Worm (Caenorhabditis elegans) whole organism, L2 larva: Measurements from ENCODE around the gene nhr-170.

ENCODE experiments used
- C34F6.9 ChIP-seq: fragments of 150-350 bp; optimal IDR thresholded peaks from 2 replicates; lab custom pipeline; 2014; ENCODE audit warnings: missing biosample characterization, missing genetic modification characterization
- R02D3.7 ChIP-seq: fragments of 150-350 bp; optimal IDR thresholded peaks from 2 replicates; lab custom pipeline; 2014; ENCODE audit warnings: missing biosample characterization, missing genetic modification characterization
- Y55F3AM.14 ChIP-seq: fragments of 200-800 bp; sonication (Bioruptor generic); optimal IDR thresholded peaks from 2 replicates; lab custom pipeline; 2018; ENCODE audit warnings: mild to moderate bottlenecking, missing genetic modification characterization, missing compliant biosample characterization
- alr-1 ChIP-seq: fragments of 150-350 bp; optimal IDR thresholded peaks from 2 replicates; lab custom pipeline; 2014; ENCODE audit warnings: missing biosample characterization, missing genetic modification characterization
- ceh-16 ChIP-seq: fragments of 150-350 bp; optimal IDR thresholded peaks from 2 replicates; lab custom pipeline; 2014; ENCODE audit warnings: missing biosample characterization, missing genetic modification characterization
- egl-27 ChIP-seq: sonication (generic microtip); optimal IDR thresholded peaks from 3 replicates; lab custom pipeline; 2017; ENCODE audit warnings: missing biosample characterization, missing genetic modification reagents, missing genetic modification characterization
- lin-11 ChIP-seq: fragments of 150-350 bp; sonication (generic microtip); optimal IDR thresholded peaks from 2 replicates; lab custom pipeline; 2014; ENCODE audit warnings: missing biosample characterization, missing genetic modification characterization, inconsistent platforms, mixed read lengths
- lin-13 ChIP-seq: fragments of 150-350 bp; optimal IDR thresholded peaks from 2 replicates; lab custom pipeline; 2014; ENCODE audit warnings: missing biosample characterization, missing genetic modification reagents, missing genetic modification characterization
- lin-39 ChIP-seq: fragments of 150-350 bp; optimal IDR thresholded peaks from 2 replicates; lab custom pipeline; 2014; ENCODE audit warnings: missing biosample characterization, missing genetic modification reagents, missing genetic modification characterization
- lsy-2 ChIP-seq, 2 experiments: fragments of 150-350 bp in 1 of 2; sonication (generic microtip) in 1 of 2; optimal IDR thresholded peaks; 2 replicates each; lab custom pipeline; 2014 to 2017; ENCODE audit warnings: missing biosample characterization in 2 of 2, missing genetic modification characterization in 2 of 2
- mab-5 ChIP-seq: fragments of 150-350 bp; optimal IDR thresholded peaks from 2 replicates; lab custom pipeline; 2014; ENCODE audit warnings: missing biosample characterization, missing genetic modification characterization
- mdl-1 ChIP-seq, 2 experiments: fragments of 150-350 bp in 1 of 2; sonication (generic microtip) in 1 of 2; optimal IDR thresholded peaks; 2 replicates each; lab custom pipeline; 2017; ENCODE audit warnings: missing biosample characterization in 2 of 2, missing genetic modification characterization in 2 of 2
- nhr-129 ChIP-seq: fragments of 150-350 bp; optimal IDR thresholded peaks from 2 replicates; lab custom pipeline; 2014; ENCODE audit warnings: missing biosample characterization, missing genetic modification characterization
- nhr-237 ChIP-seq: fragments of 150-350 bp; optimal IDR thresholded peaks from 2 replicates; lab custom pipeline; 2014; ENCODE audit warnings: missing biosample characterization, missing genetic modification characterization
- nhr-77 ChIP-seq: fragments of 150-350 bp; optimal IDR thresholded peaks from 2 replicates; lab custom pipeline; 2014; ENCODE audit warnings: missing biosample characterization, missing genetic modification characterization
- peb-1 ChIP-seq: fragments of 150-350 bp; optimal IDR thresholded peaks from 2 replicates; lab custom pipeline; 2014; ENCODE audit warnings: missing biosample characterization, missing genetic modification characterization
- sma-9 ChIP-seq, 2 experiments: fragments of 150-350 bp in 1 of 2; sonication (generic microtip) in 1 of 2; optimal IDR thresholded peaks; 2 replicates each; lab custom pipeline; 2014 to 2016; ENCODE audit warnings: missing genetic modification characterization in 2 of 2, mild to moderate bottlenecking in 1 of 2, missing biosample characterization in 1 of 2, missing compliant biosample characterization in 1 of 2, missing genetic modification reagents in 1 of 2, moderate library complexity in 1 of 2
- snpc-4 ChIP-seq: fragments of 150-350 bp; optimal IDR thresholded peaks from 2 replicates; lab custom pipeline; 2014; ENCODE audit warnings: missing biosample characterization, missing genetic modification characterization
- unc-55 ChIP-seq: fragments of 150-350 bp; sonication (generic microtip); optimal IDR thresholded peaks from 3 replicates; lab custom pipeline; 2014; ENCODE audit warnings: missing biosample characterization, missing genetic modification reagents, missing genetic modification characterization
- unc-62 ChIP-seq: fragments of 150-350 bp; optimal IDR thresholded peaks from 2 replicates; lab custom pipeline; 2014; ENCODE audit warnings: missing biosample characterization, missing genetic modification reagents, missing genetic modification characterization
- ztf-4 ChIP-seq: fragments of 150-350 bp; optimal IDR thresholded peaks from 2 replicates; lab custom pipeline; 2014; ENCODE audit warnings: missing biosample characterization, missing genetic modification characterization

Gene nhr-170

DNA sequence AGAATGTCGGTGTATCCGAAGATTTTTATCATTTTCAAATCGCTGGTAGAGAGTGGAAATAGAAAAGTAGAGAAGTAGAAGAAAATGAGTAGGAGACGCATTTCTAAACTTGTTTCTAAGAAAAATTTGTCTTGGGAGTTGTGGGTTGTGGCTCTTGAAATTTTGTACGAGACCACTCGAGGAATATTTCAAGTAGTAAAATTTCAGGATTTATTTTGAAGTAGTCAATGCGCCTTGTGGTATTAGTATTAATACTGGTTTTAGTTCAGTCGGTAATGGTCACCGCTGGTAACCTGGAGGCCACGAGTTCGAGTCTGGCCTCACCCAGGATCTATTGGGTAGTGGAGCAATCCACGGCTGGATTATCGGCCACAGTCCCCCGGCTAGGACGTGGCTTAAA lies 51.9 kb downstream of the nhr-170 start, which contains the start of gene clec-252:
TSS of gene clec-252 (minus strand) at position 101 of the 400 bp plus-strand sequence.
- TF ChIP-seq snpc-4 (tag; lab: Kevin White, UChicago): no peak
- no peak for TF ChIP-seq lin-11
- TF ChIP-seq egl-27 (tag; lab: Kevin White, UChicago): no peak
- no peak for TF ChIP-seq peb-1 (tag; lab: Kevin White, UChicago)
- TF ChIP-seq mab-5 (tag; lab: Kevin White, UChicago): no peak
- no peak for TF ChIP-seq Y55F3AM.14
- TF ChIP-seq C34F6.9 (tag; lab: Kevin White, UChicago): no peak
- TF ChIP-seq sma-9 (GFP tag; optimal IDR thresholded peaks at IDR 0.05; lab: Kevin White, UChicago): no peak
- TF ChIP-seq sma-9 (tag; optimal IDR thresholded peaks at IDR 0.05; lab: Kevin White, UChicago): no peak
- no peak for TF ChIP-seq unc-55 (GFP tag; lab: Kevin White, UChicago)
- TF ChIP-seq lin-39: no peak
- no peak for TF ChIP-seq nhr-237 (tag; lab: Kevin White, UChicago)
- no peak for TF ChIP-seq ztf-4 (tag; lab: Kevin White, UChicago)
- TF ChIP-seq lsy-2 (tag; optimal IDR thresholded peaks at IDR 0.05; lab: Kevin White, UChicago): no peak
- TF ChIP-seq ceh-16: no peak
- TF ChIP-seq alr-1 (tag; lab: Kevin White, UChicago): no peak
- no peak for TF ChIP-seq nhr-129 (tag; lab: Kevin White, UChicago)
- no peak for TF ChIP-seq R02D3.7 (tag; lab: Kevin White, UChicago)

DNA sequence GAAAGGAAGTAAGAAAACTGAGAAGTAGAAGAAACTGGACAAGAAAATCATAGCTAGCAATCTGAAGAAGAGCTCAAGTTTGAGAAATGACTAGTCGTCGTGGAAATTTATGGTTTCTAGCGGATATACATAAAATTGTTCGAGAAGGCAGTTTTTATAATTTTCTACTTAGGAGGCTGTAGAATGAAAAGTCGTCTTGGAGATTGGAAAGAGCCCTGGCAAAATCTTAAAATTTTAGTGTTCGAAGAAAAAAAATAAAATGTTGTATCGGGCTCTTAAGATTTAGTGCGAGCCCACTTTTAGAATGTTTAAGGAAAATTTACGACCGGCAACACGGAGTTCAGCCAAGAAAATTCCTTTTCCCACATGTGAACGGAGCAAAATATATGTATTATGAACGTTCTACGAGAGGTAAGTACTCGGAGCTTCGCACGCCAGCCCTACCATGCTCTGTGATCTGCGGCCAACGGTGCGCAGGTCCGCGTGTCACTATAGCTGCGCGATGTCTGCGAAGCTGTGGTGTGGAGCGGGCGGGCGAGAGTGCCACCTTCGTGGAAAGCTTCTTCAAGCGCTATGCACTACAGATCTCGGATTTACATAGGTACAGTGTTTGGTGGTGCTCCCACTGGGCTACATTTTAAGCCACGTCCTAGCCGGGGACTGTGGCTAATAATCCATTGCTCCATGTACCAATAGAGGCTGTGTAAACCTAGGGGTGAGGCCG lies 53.5 kb downstream of the nhr-170 start, which contains the start of gene clec-251:
TSS of gene clec-251 (minus strand) at position 51 of the 724 bp plus-strand sequence.
- TF ChIP-seq lin-13 (no peak), egl-27 (tag; lab: Kevin White, UChicago) (no peak), nhr-77 (tag; lab: Kevin White, UChicago) (no peak), unc-55 (GFP tag; lab: Kevin White, UChicago) (no peak), unc-62 (no peak), mdl-1 (tag; optimal IDR thresholded peaks at IDR 0.05; lab: Kevin White, UChicago) (no peak)
